Fruit fly (Drosophila melanogaster): Measurements from ENCODE around the gene hng3.

DNA sequence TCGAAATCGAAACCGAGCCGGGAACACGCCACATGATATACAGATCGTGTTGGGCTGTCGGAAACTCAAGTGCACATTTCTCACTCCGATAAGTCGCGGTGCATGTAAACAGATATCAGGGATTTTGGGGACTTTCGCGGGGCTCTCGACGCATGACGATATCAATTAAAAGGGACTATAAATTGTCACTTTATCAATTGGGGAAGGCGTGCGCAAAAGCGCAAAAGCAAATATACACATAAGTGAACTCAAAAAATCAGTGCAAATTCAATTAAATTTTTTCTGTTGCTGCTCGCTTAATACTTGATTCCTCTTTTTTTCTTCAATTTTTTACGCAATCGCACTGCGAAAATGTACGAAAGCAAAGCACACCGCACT, 25.2 kb upstream of the hng3 start:
- TF ChIP-seq CG31627 (GFP tag; optimal IDR thresholded peaks at IDR 0.05), result no peak
- no peak for TF ChIP-seq CG6854 (GFP tag; optimal IDR thresholded peaks at IDR 0.05)
- no peak for TF ChIP-seq Ets96B (tag; optimal IDR thresholded peaks at IDR 0.05)
- TF ChIP-seq CG3919 (GFP tag; optimal IDR thresholded peaks at IDR 0.05), result no peak
- TF ChIP-seq Lpt (GFP tag; optimal IDR thresholded peaks at IDR 0.05), result no peak
- TF ChIP-seq pdm3 (GFP tag; optimal IDR thresholded peaks at IDR 0.05), result no peak
- TF ChIP-seq Gug (GFP tag; IDR thresholded peaks at IDR 0.05), result no peak
- no peak for TF ChIP-seq eg (GFP tag; IDR thresholded peaks at IDR 0.05)
- no peak for TF ChIP-seq acj6 (GFP tag; optimal IDR thresholded peaks at IDR 0.05)
- TF ChIP-seq Blimp-1 (GFP tag; optimal IDR thresholded peaks at IDR 0.05), result no peak
- no peak for TF ChIP-seq achi (GFP tag; optimal IDR thresholded peaks at IDR 0.05)

Data from whole organism, prepupa.